Worm (Caenorhabditis elegans) whole organism, L1 larva: ENCODE data around the gene pri-1.

ENCODE experiments used
- ceh-8 ChIP-seq: fragments of 200-800 bp; sonication (Bioruptor generic); optimal IDR thresholded peaks from 2 replicates; lab custom pipeline; 2018; ENCODE audit warnings: mild to moderate bottlenecking, missing genetic modification characterization, moderate library complexity, missing compliant biosample characterization
- ceh-82 ChIP-seq, 3 experiments: fragments of 150-350 bp in 1 of 3; sonication (generic microtip) in 2 of 3; optimal IDR thresholded peaks; 2 replicates each; lab custom pipeline; 2014 to 2017; ENCODE audit warnings: missing biosample characterization in 3 of 3, missing genetic modification characterization in 3 of 3
- ceh-88 ChIP-seq: fragments of 200-800 bp; sonication (Bioruptor generic); IDR thresholded peaks from 2 replicates; pipeline ENCODE4 v1.3.6; 2022; ENCODE audit warnings: missing genetic modification characterization, missing compliant biosample characterization
- ceh-90 ChIP-seq: sonication (generic microtip); optimal IDR thresholded peaks from 2 replicates; lab custom pipeline; 2016; ENCODE audit warnings: missing genetic modification characterization, missing compliant biosample characterization
- ces-1 ChIP-seq: fragments of 150-350 bp; optimal IDR thresholded peaks from 2 replicates; lab custom pipeline; 2014; ENCODE audit warnings: missing biosample characterization, missing genetic modification reagents, missing genetic modification characterization
- dsc-1 ChIP-seq: sonication (generic microtip); optimal IDR thresholded peaks from 2 replicates; lab custom pipeline; 2016; ENCODE audit warnings: mild to moderate bottlenecking, missing genetic modification characterization, missing compliant biosample characterization
- efl-1 ChIP-seq, 4 experiments: fragments of 150-350 bp; optimal IDR thresholded peaks in 3 of 4; peaks in 1 of 4; 1 replicate in 1 of 4; 2 replicates in 3 of 4; lab custom pipeline; 2014; ENCODE audit warnings: missing biosample characterization in 2 of 4, missing genetic modification characterization in 2 of 4, missing genetic modification reagents in 2 of 4
- fkh-8 ChIP-seq: sonication (generic microtip); optimal IDR thresholded peaks from 2 replicates; lab custom pipeline; 2016; ENCODE audit warnings: mild to moderate bottlenecking, missing genetic modification characterization, missing compliant biosample characterization
- hlh-17 ChIP-seq: fragments of 200-800 bp; sonication (Bioruptor generic); optimal IDR thresholded peaks from 2 replicates; lab custom pipeline; 2018; ENCODE audit warnings: missing genetic modification characterization, mild to moderate bottlenecking, missing compliant biosample characterization, moderate library complexity, borderline replicate concordance
- hlh-4 ChIP-seq: sonication (generic microtip); optimal IDR thresholded peaks from 2 replicates; lab custom pipeline; 2016; ENCODE audit warnings: mild to moderate bottlenecking, missing genetic modification characterization, missing compliant biosample characterization
- irx-1 ChIP-seq: sonication (generic microtip); optimal IDR thresholded peaks from 2 replicates; lab custom pipeline; 2016; ENCODE audit warnings: missing genetic modification characterization, missing compliant biosample characterization
- isw-1 ChIP-seq: fragments of 200-800 bp; sonication (Bioruptor generic); IDR thresholded peaks from 2 replicates; pipeline ENCODE4 v1.3.6; 2022; ENCODE audit warnings: missing genetic modification characterization, missing compliant biosample characterization
- jun-1 ChIP-seq: fragments of 150-350 bp; optimal IDR thresholded peaks from 2 replicates; lab custom pipeline; 2014; ENCODE audit warnings: missing biosample characterization, missing genetic modification reagents, missing genetic modification characterization
- lin-14 ChIP-seq: fragments of 200-800 bp; sonication (Bioruptor generic); optimal IDR thresholded peaks from 2 replicates; lab custom pipeline; 2018; ENCODE audit warnings: mild to moderate bottlenecking, missing genetic modification characterization, moderate library complexity, missing compliant biosample characterization
- lir-3 ChIP-seq: sonication (generic microtip); optimal IDR thresholded peaks from 2 replicates; lab custom pipeline; 2016; ENCODE audit warnings: mild to moderate bottlenecking, missing genetic modification characterization, moderate library complexity, missing compliant biosample characterization; ENCODE audit not compliant: poor library complexity
- lsy-2 ChIP-seq, 2 experiments: fragments of 150-350 bp; optimal IDR thresholded peaks; 2 replicates each; lab custom pipeline; 2014; ENCODE audit warnings: missing biosample characterization in 2 of 2, missing genetic modification characterization in 2 of 2
- mdl-1 ChIP-seq, 2 experiments: fragments of 150-350 bp; optimal IDR thresholded peaks; 2 replicates each; lab custom pipeline; 2014 to 2017; ENCODE audit warnings: missing biosample characterization in 2 of 2, missing genetic modification characterization in 2 of 2, inconsistent platforms in 1 of 2
- nhr-47 ChIP-seq: sonication (generic microtip); optimal IDR thresholded peaks from 2 replicates; lab custom pipeline; 2016; ENCODE audit warnings: mild to moderate bottlenecking, missing genetic modification characterization, moderate library complexity, missing compliant biosample characterization
- nhr-71 ChIP-seq: sonication (generic microtip); optimal IDR thresholded peaks from 2 replicates; lab custom pipeline; 2016; ENCODE audit warnings: mild to moderate bottlenecking, missing genetic modification characterization, moderate library complexity, missing compliant biosample characterization
- nhr-76 ChIP-seq: sonication (generic microtip); optimal IDR thresholded peaks from 2 replicates; lab custom pipeline; 2017; ENCODE audit warnings: missing biosample characterization, missing genetic modification characterization
- nhr-77 ChIP-seq: fragments of 150-350 bp; optimal IDR thresholded peaks from 2 replicates; lab custom pipeline; 2014; ENCODE audit warnings: missing biosample characterization, missing genetic modification characterization
- nhr-84 ChIP-seq: sonication (generic microtip); optimal IDR thresholded peaks from 2 replicates; lab custom pipeline; 2017; ENCODE audit warnings: missing biosample characterization, missing genetic modification characterization
- nhr-90 ChIP-seq: sonication (generic microtip); optimal IDR thresholded peaks from 2 replicates; lab custom pipeline; 2016; ENCODE audit warnings: mild to moderate bottlenecking, missing genetic modification characterization, missing compliant biosample characterization; ENCODE audit not compliant: poor library complexity
- pag-3 ChIP-seq: sonication (generic microtip); optimal IDR thresholded peaks from 2 replicates; lab custom pipeline; 2017; ENCODE audit warnings: missing genetic modification characterization, mild to moderate bottlenecking, missing compliant biosample characterization, antibody characterized with exemption, borderline replicate concordance; ENCODE audit not compliant: insufficient read depth
- pax-3 ChIP-seq: fragments of 200-800 bp; sonication (Bioruptor generic); optimal IDR thresholded peaks from 2 replicates; lab custom pipeline; 2018; ENCODE audit warnings: mild to moderate bottlenecking, missing genetic modification characterization, moderate library complexity, missing compliant biosample characterization
- rnt-1 ChIP-seq: sonication (generic microtip); optimal IDR thresholded peaks from 2 replicates; lab custom pipeline; 2016; ENCODE audit warnings: mild to moderate bottlenecking, missing genetic modification characterization, moderate library complexity, missing compliant biosample characterization
- skn-1 ChIP-seq: fragments of 150-350 bp; optimal IDR thresholded peaks from 2 replicates; lab custom pipeline; 2014; ENCODE audit warnings: missing biosample characterization, missing genetic modification characterization
- snu-23 ChIP-seq: sonication (generic microtip); optimal IDR thresholded peaks from 2 replicates; lab custom pipeline; 2016; ENCODE audit warnings: missing genetic modification characterization, missing compliant biosample characterization
- tbx-2 ChIP-seq: sonication (generic microtip); optimal IDR thresholded peaks from 2 replicates; lab custom pipeline; 2016; ENCODE audit warnings: missing genetic modification characterization, missing compliant biosample characterization
- unc-86 ChIP-seq: sonication (generic microtip); optimal IDR thresholded peaks from 2 replicates; lab custom pipeline; 2016; ENCODE audit warnings: missing genetic modification characterization, missing compliant biosample characterization
- zip-4 ChIP-seq: fragments of 200-800 bp; sonication (Bioruptor generic); optimal IDR thresholded peaks from 2 replicates; lab custom pipeline; 2018; ENCODE audit warnings: mild to moderate bottlenecking, missing genetic modification characterization, moderate library complexity, missing compliant biosample characterization

The pri-1 gene

DNA sequence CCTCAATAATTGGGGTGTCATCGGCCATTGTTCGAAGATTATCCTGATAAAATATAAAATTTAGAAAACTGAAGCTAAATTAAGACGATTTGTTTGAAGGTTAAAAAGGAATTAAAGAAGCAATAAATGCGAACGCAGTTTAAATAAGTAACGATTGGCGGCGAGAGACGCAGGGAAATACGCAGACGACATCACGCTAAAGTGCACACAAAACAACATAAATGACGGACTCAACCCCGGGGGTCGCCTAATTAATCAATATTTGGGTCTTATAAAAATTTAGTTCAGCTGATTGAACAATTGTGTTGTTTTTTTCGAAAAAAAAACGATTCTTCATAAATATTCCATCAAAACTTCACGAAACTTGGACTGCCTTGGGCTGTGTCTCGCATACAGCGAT, 2.3 kb upstream of the pri-1 start, which contains the start of gene hcp-3 (continued):
- TF ChIP-seq lsy-2 (tag; optimal IDR thresholded peaks at IDR 0.05; lab: Kevin White, UChicago) (peak; percentile 54 to 71), nhr-47 (tag; lab: Kevin White, UChicago) (peak; percentile 56), nhr-77 (tag; lab: Kevin White, UChicago) (no peak), ces-1 (GFP tag; lab: Kevin White, UChicago) (no peak), mdl-1 (tag; optimal IDR thresholded peaks at IDR 0.05; lab: Kevin White, UChicago) (peak in 1 of 2 experiments; percentile 56), lin-14 (peak; percentile 53), irx-1 (tag; lab: Kevin White, UChicago) (peak; percentile 15), snu-23 (peak; percentile 55), tbx-2 (tag; lab: Kevin White, UChicago) (peak; percentile 51), hlh-4 (tag; lab: Kevin White, UChicago) (no peak)

DNA sequence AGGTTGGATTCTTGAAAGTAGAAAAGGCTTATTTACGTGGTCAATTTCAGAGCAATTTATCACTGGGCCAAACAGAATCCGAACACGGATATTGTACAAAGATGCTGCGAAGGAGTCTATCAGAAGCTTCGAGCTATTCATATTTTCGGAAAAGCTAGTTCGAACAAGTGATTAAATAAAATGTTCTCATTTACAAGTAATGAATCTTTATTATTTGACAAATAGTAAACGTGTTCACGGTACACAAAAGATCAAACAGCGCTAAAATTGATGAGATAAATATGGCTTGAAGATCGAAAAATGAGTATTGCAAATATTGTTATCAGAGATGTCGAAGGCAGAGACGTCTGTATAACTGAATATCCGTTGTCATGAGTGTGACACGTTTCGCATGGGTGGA, 1.0 kb upstream of the pri-1 start:
- TF ChIP-seq jun-1 (tag; lab: Kevin White, UChicago), result no peak
- no peak for TF ChIP-seq nhr-84 (tag; lab: Kevin White, UChicago)
- TF ChIP-seq pag-3 (tag; lab: Kevin White, UChicago), result no peak
- no peak for TF ChIP-seq fkh-8 (tag; lab: Kevin White, UChicago)
- TF ChIP-seq zip-4 (GFP tag; lab: Kevin White, UChicago), result no peak
- TF ChIP-seq ceh-8 (GFP tag; lab: Kevin White, UChicago), result no peak
- no peak for TF ChIP-seq isw-1
- TF ChIP-seq mdl-1 (tag; optimal IDR thresholded peaks at IDR 0.05; lab: Kevin White, UChicago), result no peak
- TF ChIP-seq dsc-1, result no peak
- no peak for TF ChIP-seq hlh-17 (GFP tag; lab: Kevin White, UChicago)
- TF ChIP-seq ceh-82 (tag; optimal IDR thresholded peaks at IDR 0.05; lab: Kevin White, UChicago), result no peak
- TF ChIP-seq, all 84 proteins: peak for 0

DNA sequence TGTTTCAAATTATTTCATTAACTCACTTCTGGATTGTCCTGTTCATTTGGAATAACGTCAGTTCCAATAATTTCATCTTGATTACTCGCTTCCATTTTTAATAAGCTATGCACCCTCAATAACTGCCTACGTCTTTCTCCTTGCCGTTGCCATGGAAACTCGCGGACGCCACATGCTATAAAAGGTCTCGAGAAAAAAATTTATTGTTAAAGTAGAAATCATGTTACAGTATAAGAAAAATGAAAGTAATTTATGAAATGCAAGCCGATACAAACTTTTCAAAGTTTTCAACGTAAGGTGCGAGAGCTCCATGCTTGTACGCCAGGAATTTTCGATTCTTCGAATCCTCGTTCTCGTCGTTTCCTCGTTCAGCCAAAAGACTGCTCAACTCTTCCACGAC, 2.0 kb downstream of the pri-1 start, which contains the start of gene bbs-4:
Gene bbs-4, minus strand, starts transcription at position 101 of the 400 bp plus-strand sequence.
- TF ChIP-seq rnt-1 (tag; lab: Kevin White, UChicago) (no peak), fkh-8 (tag; lab: Kevin White, UChicago) (peak; percentile 54)

DNA sequence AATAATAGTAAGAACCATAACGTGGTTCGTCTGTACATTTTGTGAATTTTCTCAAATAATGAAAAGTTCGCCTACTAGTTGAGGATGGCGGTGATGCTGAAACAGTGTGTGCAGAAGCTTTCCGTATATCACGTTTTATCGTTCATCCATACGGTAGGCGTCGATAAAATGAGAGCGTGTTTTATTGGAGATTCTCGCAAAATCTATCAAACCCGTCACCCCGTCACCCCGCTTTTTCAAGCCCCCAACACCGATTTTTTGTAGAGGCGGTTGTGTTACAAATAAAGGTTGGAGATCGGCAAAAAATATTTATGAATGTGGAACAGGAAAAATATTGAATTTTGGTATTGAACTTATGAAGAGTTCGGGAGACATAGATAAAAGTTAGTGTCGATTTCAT, 5.4 kb downstream of the pri-1 start, which contains the start of gene clec-161:
Gene clec-161, minus strand, starts transcription at position 101 of the 400 bp plus-strand sequence.
- TF ChIP-seq tbx-2 (tag; lab: Kevin White, UChicago) (no peak), dsc-1 (no peak), ces-1 (GFP tag; lab: Kevin White, UChicago) (no peak), pax-3 (tag; lab: Kevin White, UChicago) (no peak), unc-86 (tag; lab: Kevin White, UChicago) (no peak), ceh-82 (tag; optimal IDR thresholded peaks at IDR 0.05; lab: Kevin White, UChicago) (no peak), skn-1 (tag; lab: Kevin White, UChicago) (no peak), nhr-71 (tag; lab: Kevin White, UChicago) (no peak), ceh-88 (GFP tag; lab: Robert Waterston, UW) (no peak), nhr-84 (tag; lab: Kevin White, UChicago) (no peak), nhr-90 (tag; lab: Kevin White, UChicago) (no peak), nhr-76 (tag; lab: Kevin White, UChicago) (no peak), lir-3 (tag; lab: Kevin White, UChicago) (no peak)

DNA sequence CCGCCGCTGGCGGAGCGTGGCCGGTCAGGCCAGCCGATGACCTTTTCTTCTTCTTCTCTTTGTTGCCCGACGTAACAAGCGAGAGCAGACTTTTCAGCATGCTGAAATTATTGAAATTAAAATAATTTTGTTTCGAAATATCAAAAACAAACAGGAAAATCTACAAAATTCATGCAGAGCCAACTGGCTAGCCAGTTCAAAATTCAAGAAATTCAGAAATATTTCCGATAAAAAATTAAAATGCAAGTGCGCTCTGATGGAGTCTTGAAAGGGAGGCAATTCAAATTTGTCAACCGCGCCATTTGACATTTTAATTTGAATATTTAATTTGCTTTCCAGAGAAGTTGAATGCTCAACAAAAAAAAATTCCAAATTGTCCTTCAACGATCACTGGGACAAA, 13.4 kb downstream of the pri-1 start, which contains the start of gene F58A4.2:
Gene F58A4.2, minus strand, starts transcription at position 101 of the 400 bp plus-strand sequence.
- peak in 1 of 2 experiments; percentile 79 for TF ChIP-seq efl-1 (optimal IDR thresholded peaks at IDR 0.05; lab: Kevin White, UChicago)
- TF ChIP-seq efl-1 (GFP tag; optimal IDR thresholded peaks at IDR 0.05 in 1 of 2; lab: Kevin White, UChicago), result peak in 1 of 2 experiments; percentile 19
- TF ChIP-seq ceh-90 (tag; lab: Kevin White, UChicago), result no peak
- TF ChIP-seq, all 84 proteins: peak for 1
